Worm (Caenorhabditis elegans): Measurements from ENCODE around the gene Y17G9B.4.

ce11 chrIV:4755929-4756655, 4.2 kb downstream of the Y17G9B.4 start, which contains the start of the genes fbxb-77 and Y17G9B.11:
- TF ChIP-seq dao-5 (tag; optimal IDR thresholded peaks at IDR 0.05) = no peak
- no peak for TF ChIP-seq him-1 (tag; optimal IDR thresholded peaks at IDR 0.05)

All from whole organism, L4/young adult.